Fruit fly (Drosophila melanogaster): Measurements from ENCODE around the gene Ost48.

Gene Ost48

DNA sequence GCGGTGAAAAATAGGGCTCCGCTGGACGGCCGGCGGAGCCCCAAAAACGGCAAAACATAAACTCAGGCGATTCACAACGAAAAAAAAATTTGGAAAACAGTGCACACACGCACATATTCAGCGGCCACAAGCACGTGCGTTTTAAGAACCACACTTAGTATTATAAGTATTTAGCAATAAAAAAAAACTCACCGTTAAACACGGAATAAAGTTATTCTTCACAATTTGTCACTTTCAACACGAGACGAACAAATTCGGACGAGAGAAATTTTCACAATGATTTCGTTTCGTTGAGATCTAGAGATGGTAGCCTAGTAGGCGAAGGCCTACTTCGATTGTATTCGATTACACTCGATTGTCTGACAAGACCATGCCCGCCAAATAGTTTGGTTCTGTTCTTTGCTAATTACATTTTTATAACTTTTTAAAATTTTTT lies 1.9 kb downstream of the Ost48 start, which contains the start of gene His3.3B (continued):
- TF ChIP-seq ato (GFP tag; IDR thresholded peaks at IDR 0.05; ENCODE audit: partially characterized antibody) (0 out of 2 replicates have a peak, but pooled peaks have one; percentile 25), Hand (GFP tag; optimal IDR thresholded peaks at IDR 0.05) (peak; percentile 23), nerfin-2 (GFP tag; IDR thresholded peaks at IDR 0.05; ENCODE audit: partially characterized antibody) (no peak), gro (GFP tag; optimal IDR thresholded peaks at IDR 0.05) (peak; percentile 25), chn (GFP tag; optimal IDR thresholded peaks at IDR 0.05) (no peak), Hsf (GFP tag; optimal IDR thresholded peaks at IDR 0.05) (no peak), CG13894 (tag; optimal IDR thresholded peaks at IDR 0.05) (peak; percentile 38), CG34422 (GFP tag; IDR thresholded peaks at IDR 0.05) (peak; percentile 54; the same call in 1 of the 3 replicates), CG9727 (GFP tag; optimal IDR thresholded peaks at IDR 0.05) (no peak), NFAT (GFP tag; IDR thresholded peaks at IDR 0.05) (peak; percentile 28; the same call in 1 of the 2 replicates), Xbp1 (GFP tag; optimal IDR thresholded peaks at IDR 0.05) (peak; percentile 7), fu2 (GFP tag; optimal IDR thresholded peaks at IDR 0.05) (peak; percentile 80), Sox102F (GFP tag; optimal IDR thresholded peaks at IDR 0.05) (no peak), Ravus (GFP tag; IDR thresholded peaks at IDR 0.05) (no peak), Opbp (GFP tag; IDR thresholded peaks at IDR 0.05; ENCODE audit: partially characterized antibody) (peak; percentile 38; the same call in 2 of the 3 replicates), z (GFP tag; IDR thresholded peaks at IDR 0.05) (no peak), Deaf1 (tag; optimal IDR thresholded peaks at IDR 0.05) (peak; percentile 39), CG7928 (GFP tag; optimal IDR thresholded peaks at IDR 0.05) (peak; percentile 3), CG12391 (tag; optimal IDR thresholded peaks at IDR 0.05) (no peak), bbx (GFP tag; IDR thresholded peaks at IDR 0.05; ENCODE audit: partially characterized antibody) (peak; percentile 21; the same call in 1 of the 2 replicates), CG18599 (GFP tag; optimal IDR thresholded peaks at IDR 0.05) (peak; percentile 38), YL-1 (GFP tag; optimal IDR thresholded peaks at IDR 0.05) (peak; percentile 71), CG6791 (GFP tag; IDR thresholded peaks at IDR 0.05; ENCODE audit: partially characterized antibody) (0 out of 3 replicates have a peak, but pooled peaks have one; percentile 39), CG4854 (GFP tag; optimal IDR thresholded peaks at IDR 0.05) (peak; percentile 5), lab (GFP tag; optimal IDR thresholded peaks at IDR 0.05) (peak; percentile 49), CG1602 (GFP tag; optimal IDR thresholded peaks at IDR 0.05) (no peak), hbn (GFP tag; IDR thresholded peaks at IDR 0.05; ENCODE audit: partially characterized antibody) (0 out of 2 replicates have a peak, but pooled peaks have one; percentile 24), Med (GFP tag) (peak; percentile 85), H15 (GFP tag; IDR thresholded peaks at IDR 0.05) (no peak), CG4707 (GFP tag; optimal IDR thresholded peaks at IDR 0.05) (peak; percentile 4), kay (GFP tag; optimal IDR thresholded peaks at IDR 0.05) (no peak), D19A (tag; optimal IDR thresholded peaks at IDR 0.05) (no peak), bcd (GFP tag; optimal IDR thresholded peaks at IDR 0.05) (no peak), Meics (GFP tag; optimal IDR thresholded peaks at IDR 0.05) (no peak), CG12769 (tag; optimal IDR thresholded peaks at IDR 0.05) (no peak), Oli (tag; optimal IDR thresholded peaks at IDR 0.05) (no peak), CG10321 (GFP tag; IDR thresholded peaks at IDR 0.05) (no peak), trh (GFP tag; optimal IDR thresholded peaks at IDR 0.05) (no peak)

dm6 chrX:9155715-9156387 lies 2.5 kb downstream of the Ost48 start:
- peak in 1 of 2 experiments; percentile 30 for TF ChIP-seq bsh (GFP tag; optimal IDR thresholded peaks at IDR 0.05)
- no peak for TF ChIP-seq HmgD (GFP tag; optimal IDR thresholded peaks at IDR 0.05)
- no peak for TF ChIP-seq CG8290 (GFP tag; optimal IDR thresholded peaks at IDR 0.05)
- TF ChIP-seq CG8290 (tag; optimal IDR thresholded peaks at IDR 0.05), result peak in 1 of 2 experiments; percentile 33
- peak; percentile 69 for TF ChIP-seq cg (GFP tag; optimal IDR thresholded peaks at IDR 0.05)
- TF ChIP-seq Adf1 (GFP tag; IDR thresholded peaks at IDR 0.05), result no peak
- TF ChIP-seq phol (tag; optimal IDR thresholded peaks at IDR 0.05), result peak; percentile 71
- TF ChIP-seq twi (tag; optimal IDR thresholded peaks at IDR 0.05), result peak; percentile 74
- peak; percentile 89 for TF ChIP-seq CG32767 (GFP tag; IDR thresholded peaks at IDR 0.05)
- TF ChIP-seq E2f1 (GFP tag; IDR thresholded peaks at IDR 0.05), result peak; percentile 31; the same call in 1 of the 2 replicates
- peak; percentile 49 for TF ChIP-seq nom (GFP tag; optimal IDR thresholded peaks at IDR 0.05)
- peak; percentile 68; the same call in 2 of the 3 replicates for TF ChIP-seq CG34422 (GFP tag; IDR thresholded peaks at IDR 0.05)
- no peak for TF ChIP-seq CG6683 (GFP tag; optimal IDR thresholded peaks at IDR 0.05)
